Worm (Caenorhabditis elegans) whole organism, young adult: ENCODE results near the gene jmjd-3.3.

Experiments used
- B0019.2 ChIP-seq: fragments of 200-800 bp; sonication (Bioruptor generic); conservative IDR thresholded peaks from 2 replicates; pipeline ENCODE4 v1.3.6; 2022; ENCODE audit warnings: missing genetic modification reagents, missing genetic modification characterization, missing compliant biosample characterization
- B0035.1 ChIP-seq: sonication (generic microtip); optimal IDR thresholded peaks from 2 replicates; lab custom pipeline; 2016; ENCODE audit warnings: missing genetic modification characterization, mild to moderate bottlenecking, missing compliant biosample characterization, missing genotype, missing genetic modification reagents
- B0261.1 ChIP-seq: sonication (generic microtip); optimal IDR thresholded peaks from 2 replicates; lab custom pipeline; 2016; ENCODE audit warnings: mild to moderate bottlenecking, missing genetic modification characterization, moderate library complexity, missing compliant biosample characterization
- B0336.3 ChIP-seq: fragments of 200-800 bp; sonication (Bioruptor generic); IDR thresholded peaks from 2 replicates; pipeline ENCODE4 v1.3.6; 2022; ENCODE audit warnings: missing genetic modification characterization, missing compliant biosample characterization
- C06A6.2 ChIP-seq: fragments of 200-800 bp; sonication (Bioruptor generic); conservative IDR thresholded peaks from 2 replicates; pipeline ENCODE4 v1.3.6; 2022; ENCODE audit warnings: missing genetic modification characterization, missing compliant biosample characterization
- F39B2.1 ChIP-seq: fragments of 200-800 bp; sonication (Bioruptor generic); IDR thresholded peaks from 2 replicates; pipeline ENCODE4 v1.3.6; 2022; ENCODE audit warnings: missing genetic modification reagents, missing genetic modification characterization, missing compliant biosample characterization
- F49E8.2 ChIP-seq: sonication (generic microtip); optimal IDR thresholded peaks from 3 replicates; lab custom pipeline; 2017; ENCODE audit warnings: missing genetic modification characterization, mild to moderate bottlenecking, missing compliant biosample characterization, antibody characterized with exemption, moderate library complexity; ENCODE audit not compliant: insufficient read depth
- K12H6.12 ChIP-seq: fragments of 200-800 bp; sonication (Bioruptor generic); optimal IDR thresholded peaks from 2 replicates; lab custom pipeline; 2018; ENCODE audit warnings: mild to moderate bottlenecking, missing genetic modification characterization, missing compliant biosample characterization
- T26A5.8 ChIP-seq: sonication (generic microtip); optimal IDR thresholded peaks from 2 replicates; lab custom pipeline; 2016; ENCODE audit warnings: missing genetic modification characterization, missing compliant biosample characterization
- Y53F4B.3 ChIP-seq: fragments of 200-800 bp; sonication (Bioruptor generic); IDR thresholded peaks from 2 replicates; pipeline ENCODE4 v1.3.6; 2022; ENCODE audit warnings: missing genetic modification reagents, missing genetic modification characterization, missing compliant biosample characterization
- Y53G8AR.9 ChIP-seq: fragments of 200-800 bp; sonication (Bioruptor generic); conservative IDR thresholded peaks from 2 replicates; pipeline ENCODE4 v1.3.6; 2022; ENCODE audit warnings: missing genetic modification reagents, missing genetic modification characterization, missing compliant biosample characterization
- Y56A3A.18 ChIP-seq: fragments of 200-800 bp; sonication (Bioruptor generic); IDR thresholded peaks from 2 replicates; pipeline ENCODE4 v1.3.6; 2022; ENCODE audit warnings: missing genetic modification reagents, missing genetic modification characterization, missing compliant biosample characterization
- Y67H2A.10 ChIP-seq: fragments of 200-800 bp; sonication (Bioruptor generic); conservative IDR thresholded peaks from 2 replicates; pipeline ENCODE4 v1.3.6; 2022; ENCODE audit warnings: missing genetic modification reagents, missing genetic modification characterization, missing compliant biosample characterization
- Y95B8A.8 ChIP-seq: fragments of 200-800 bp; sonication (Bioruptor generic); IDR thresholded peaks from 2 replicates; pipeline ENCODE4 v1.3.6; 2022; ENCODE audit warnings: missing genetic modification reagents, missing genetic modification characterization, missing compliant biosample characterization
- atf-7 ChIP-seq: sonication (generic microtip); optimal IDR thresholded peaks from 2 replicates; lab custom pipeline; 2017; ENCODE audit warnings: mild to moderate bottlenecking, missing genetic modification characterization, missing compliant biosample characterization
- athp-1 ChIP-seq: sonication (generic microtip); optimal IDR thresholded peaks from 2 replicates; lab custom pipeline; 2017; ENCODE audit warnings: mild to moderate bottlenecking, missing genetic modification characterization, missing compliant biosample characterization
- ceh-40 ChIP-seq: fragments of 200-800 bp; sonication (Bioruptor generic); IDR thresholded peaks from 2 replicates; pipeline ENCODE4 v1.3.6; 2022; ENCODE audit warnings: missing genetic modification characterization, missing compliant biosample characterization
- ceh-58 ChIP-seq: fragments of 200-800 bp; sonication (Bioruptor generic); IDR thresholded peaks from 2 replicates; pipeline ENCODE4 v1.3.6; 2022; ENCODE audit warnings: missing genetic modification characterization, missing compliant biosample characterization
- dpff-1 ChIP-seq: sonication (generic microtip); optimal IDR thresholded peaks from 2 replicates; lab custom pipeline; 2017; ENCODE audit warnings: mild to moderate bottlenecking, missing genetic modification characterization, missing compliant biosample characterization
- dpl-1 ChIP-seq: fragments of 150-350 bp; optimal IDR thresholded peaks from 2 replicates; lab custom pipeline; 2014; ENCODE audit warnings: missing biosample characterization, missing genetic modification reagents, missing genetic modification characterization
- ekl-4 ChIP-seq: fragments of 200-800 bp; sonication (Bioruptor generic); IDR thresholded peaks from 2 replicates; pipeline ENCODE4 v1.3.6; 2022; ENCODE audit warnings: missing genetic modification reagents, missing genetic modification characterization, missing compliant biosample characterization
- him-1 ChIP-seq: sonication (generic microtip); optimal IDR thresholded peaks from 2 replicates; lab custom pipeline; 2016; ENCODE audit warnings: missing genotype, missing genetic modification reagents, missing genetic modification characterization, missing compliant biosample characterization
- hlh-26 ChIP-seq: fragments of 200-800 bp; sonication (Bioruptor generic); conservative IDR thresholded peaks from 2 replicates; pipeline ENCODE4 v1.3.6; 2022; ENCODE audit warnings: missing genetic modification reagents, missing genetic modification characterization, missing compliant biosample characterization
- hmg-1.2 ChIP-seq: fragments of 200-800 bp; sonication (Bioruptor generic); IDR thresholded peaks from 2 replicates; pipeline ENCODE4 v1.3.6; 2022; ENCODE audit warnings: missing genetic modification reagents, missing genetic modification characterization, missing compliant biosample characterization
- hsf-1 ChIP-seq: fragments of 200-800 bp; sonication (Bioruptor generic); IDR thresholded peaks from 2 replicates; pipeline ENCODE4 v1.3.6; 2022; ENCODE audit warnings: missing genetic modification reagents, missing genetic modification characterization, missing compliant biosample characterization
- lin-26 ChIP-seq: fragments of 200-800 bp; sonication (Bioruptor generic); IDR thresholded peaks from 2 replicates; pipeline ENCODE4 v1.3.6; 2022; ENCODE audit warnings: missing genetic modification reagents, missing genetic modification characterization, missing compliant biosample characterization
- lin-35 ChIP-seq, 3 experiments: fragments of 150-350 bp in 2 of 3; sonication (generic microtip) in 1 of 3; optimal IDR thresholded peaks; 2 replicates each; lab custom pipeline; 2014 to 2018; ENCODE audit warnings: missing biosample characterization in 3 of 3, missing genetic modification characterization in 3 of 3, missing genetic modification reagents in 3 of 3
- lin-40 ChIP-seq: sonication (generic microtip); optimal IDR thresholded peaks from 2 replicates; lab custom pipeline; 2016; ENCODE audit warnings: missing genetic modification characterization, mild to moderate bottlenecking, missing compliant biosample characterization, missing genotype, missing genetic modification reagents
- lsy-27 ChIP-seq: sonication (generic microtip); optimal IDR thresholded peaks from 2 replicates; lab custom pipeline; 2017; ENCODE audit warnings: missing genetic modification characterization, mild to moderate bottlenecking, missing compliant biosample characterization, antibody characterized with exemption, missing genotype, borderline replicate concordance; ENCODE audit not compliant: insufficient read depth
- nfyb-1 ChIP-seq: fragments of 200-800 bp; sonication (Bioruptor generic); IDR thresholded peaks from 2 replicates; pipeline ENCODE4 v1.3.6; 2022; ENCODE audit warnings: missing genetic modification reagents, missing genetic modification characterization, missing compliant biosample characterization
- nhr-120 ChIP-seq: fragments of 200-800 bp; sonication (Bioruptor generic); IDR thresholded peaks from 2 replicates; pipeline ENCODE4 v1.3.6; 2022; ENCODE audit warnings: missing genetic modification characterization, missing compliant biosample characterization
- nhr-27 ChIP-seq: fragments of 200-800 bp; sonication (Bioruptor generic); optimal IDR thresholded peaks from 2 replicates; lab custom pipeline; 2018; ENCODE audit warnings: mild to moderate bottlenecking, missing genetic modification characterization, moderate library complexity, missing compliant biosample characterization
- pha-4 ChIP-seq: fragments of 150-350 bp; sonication (generic microtip); optimal IDR thresholded peaks from 2 replicates; lab custom pipeline; 2014; ENCODE audit warnings: missing biosample characterization, missing genetic modification reagents, missing genetic modification characterization
- rcor-1 ChIP-seq: fragments of 200-800 bp; sonication (Bioruptor generic); IDR thresholded peaks from 2 replicates; pipeline ENCODE4 v1.3.6; 2022; ENCODE audit warnings: missing genetic modification reagents, missing genetic modification characterization, missing compliant biosample characterization
- repo-1 ChIP-seq: sonication (generic microtip); optimal IDR thresholded peaks from 2 replicates; lab custom pipeline; 2017; ENCODE audit warnings: mild to moderate bottlenecking, missing genetic modification characterization, missing compliant biosample characterization
- sdz-38 ChIP-seq: sonication (generic microtip); optimal IDR thresholded peaks from 2 replicates; lab custom pipeline; 2016; ENCODE audit warnings: missing genotype, missing genetic modification characterization, missing compliant biosample characterization
- snpc-1.3 ChIP-seq: sonication (generic microtip); optimal IDR thresholded peaks from 2 replicates; lab custom pipeline; 2017; ENCODE audit warnings: missing genetic modification characterization, mild to moderate bottlenecking, missing compliant biosample characterization, antibody characterized with exemption, moderate library complexity, missing genotype, missing genetic modification reagents; ENCODE audit not compliant: insufficient read depth
- tlf-1 ChIP-seq: fragments of 200-800 bp; sonication (Bioruptor generic); optimal IDR thresholded peaks from 2 replicates; lab custom pipeline; 2018; ENCODE audit warnings: mild to moderate bottlenecking, missing genetic modification characterization, missing compliant biosample characterization
- ztf-25 ChIP-seq: fragments of 200-800 bp; sonication (Bioruptor generic); IDR thresholded peaks from 2 replicates; pipeline ENCODE4 v1.3.6; 2022; ENCODE audit warnings: missing genetic modification reagents, missing genetic modification characterization, missing compliant biosample characterization

The jmjd-3.3 gene

ce11 chrX:13442446-13442845 is 6.2 kb downstream of the jmjd-3.3 start (continued):
- TF ChIP-seq repo-1 (tag; lab: Kevin White, UChicago) (no peak), rcor-1 (GFP tag; lab: Robert Waterston, UW) (peak; percentile 68), hsf-1 (GFP tag; lab: Robert Waterston, UW) (no peak), lin-26 (GFP tag; lab: Robert Waterston, UW) (peak; percentile 84), him-1 (tag; lab: Kevin White, UChicago) (peak; percentile 79), K12H6.12 (tag; lab: Kevin White, UChicago) (no peak), T26A5.8 (tag; lab: Kevin White, UChicago) (no peak), B0336.3 (GFP tag; lab: Robert Waterston, UW) (peak; percentile 48; the same call in 1 of the 2 replicates), Y53G8AR.9 (GFP tag; lab: Robert Waterston, UW) (0 out of 2 replicates have a peak, but pooled peaks have one; percentile 35), F49E8.2 (tag; lab: Kevin White, UChicago) (no peak), B0261.1 (tag; lab: Kevin White, UChicago) (peak; percentile 89), B0035.1 (tag; lab: Kevin White, UChicago) (no peak), C06A6.2 (GFP tag; lab: Robert Waterston, UW) (0 out of 2 replicates have a peak, but pooled peaks have one; percentile 34), Y95B8A.8 (GFP tag; lab: Robert Waterston, UW) (no peak), atf-7 (no peak), Y53F4B.3 (GFP tag; lab: Robert Waterston, UW) (peak; percentile 50; the same call in 1 of the 2 replicates), ekl-4 (GFP tag; lab: Robert Waterston, UW) (peak; percentile 51; the same call in 1 of the 2 replicates), nhr-120 (GFP tag; lab: Robert Waterston, UW) (no peak), dpff-1 (no peak), hlh-26 (GFP tag; lab: Robert Waterston, UW) (no peak), F39B2.1 (GFP tag; lab: Robert Waterston, UW) (no peak), pha-4 (no peak), Y67H2A.10 (GFP tag; lab: Robert Waterston, UW) (no peak), ceh-58 (GFP tag; lab: Robert Waterston, UW) (no peak), dpl-1 (GFP tag; lab: Kevin White, UChicago) (no peak), ztf-25 (GFP tag; lab: Robert Waterston, UW) (no peak), sdz-38 (tag; lab: Kevin White, UChicago) (no peak), athp-1 (tag; lab: Kevin White, UChicago) (no peak), lsy-27 (tag; lab: Kevin White, UChicago) (peak; percentile 31), lin-40 (tag; lab: Kevin White, UChicago) (peak; percentile 68), B0019.2 (GFP tag; lab: Robert Waterston, UW) (no peak), ceh-40 (GFP tag; lab: Robert Waterston, UW) (no peak), snpc-1.3 (tag; lab: Kevin White, UChicago) (peak; percentile 53), nhr-27 (no peak), hmg-1.2 (GFP tag; lab: Robert Waterston, UW) (peak; percentile 78), lin-35 (GFP tag; optimal IDR thresholded peaks at IDR 0.05; lab: Kevin White, UChicago) (peak in 1 of 3 experiments; percentile 42), Y56A3A.18 (peak; percentile 75; the same call in 1 of the 2 replicates), nfyb-1 (GFP tag; lab: Robert Waterston, UW) (peak; percentile 47; the same call in 1 of the 2 replicates), tlf-1 (GFP tag; lab: Kevin White, UChicago) (no peak)
